Worm (Caenorhabditis elegans): ENCODE results near the gene C11H1.5.

Gene C11H1.5

DNA sequence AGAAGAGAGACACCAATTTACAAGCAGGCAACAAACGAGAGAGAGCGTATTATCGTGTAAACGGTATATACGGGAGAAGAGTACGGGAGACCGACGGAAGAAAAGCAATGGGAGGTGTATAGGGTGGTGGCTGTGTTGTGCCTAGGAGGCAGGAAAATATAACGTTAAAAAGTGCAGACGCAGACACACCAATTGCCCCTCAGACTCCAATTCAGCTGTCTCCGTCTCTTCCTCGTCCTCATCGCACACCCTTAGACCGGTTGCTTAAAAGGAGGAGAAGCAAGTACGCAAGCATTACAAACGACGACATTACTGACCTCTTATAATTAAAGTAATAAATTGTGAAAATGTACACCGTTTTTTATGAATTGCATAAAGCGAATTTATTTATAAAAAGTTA, 9.4 kb upstream of the C11H1.5 start (continued):
- peak; percentile 8 to 22 for TF ChIP-seq daf-16 (GFP tag; optimal IDR thresholded peaks at IDR 0.05)
- TF ChIP-seq daf-16 (tag; optimal IDR thresholded peaks at IDR 0.05): peak; percentile 67
- no peak for TF ChIP-seq lim-7 (GFP tag; IDR thresholded peaks at IDR 0.05)
- TF ChIP-seq lin-29 (GFP tag; IDR thresholded peaks at IDR 0.05): no peak
- TF ChIP-seq ceh-28 (tag; optimal IDR thresholded peaks at IDR 0.05): no peak
- TF ChIP-seq nhr-237 (tag; optimal IDR thresholded peaks at IDR 0.05): no peak
- peak; percentile 89 to 95 for TF ChIP-seq lsy-2 (tag; optimal IDR thresholded peaks at IDR 0.05)
- 0 out of 2 replicates have a peak, but pooled peaks have one; percentile 7 for TF ChIP-seq pha-4 (GFP tag; IDR thresholded peaks at IDR 0.05)
- peak; percentile 25 for TF ChIP-seq pha-4 (tag; optimal IDR thresholded peaks at IDR 0.05)
- no peak for TF ChIP-seq D1046.2 (GFP tag; IDR thresholded peaks at IDR 0.05)
- no peak for TF ChIP-seq mdt-29 (GFP tag; IDR thresholded peaks at IDR 0.05)
- no peak for TF ChIP-seq spr-3 (GFP tag; optimal IDR thresholded peaks at IDR 0.05)
- TF ChIP-seq Y75B8A.6 (GFP tag; IDR thresholded peaks at IDR 0.05): no peak
- peak; percentile 26 for TF ChIP-seq nhr-77 (tag; optimal IDR thresholded peaks at IDR 0.05)
- peak in 1 of 2 experiments; percentile 73 for TF ChIP-seq mdl-1 (tag; optimal IDR thresholded peaks at IDR 0.05)
- TF ChIP-seq dmd-8 (GFP tag; IDR thresholded peaks at IDR 0.05): no peak
- TF ChIP-seq egl-27 (tag; optimal IDR thresholded peaks at IDR 0.05): no peak
- TF ChIP-seq arid-1 (GFP tag; conservative IDR thresholded peaks at IDR 0.05): no peak
- TF ChIP-seq aha-1 (tag): peak; percentile 90
- no peak for TF ChIP-seq fos-1 (tag; optimal IDR thresholded peaks at IDR 0.05)

ce11 chrX:14311583-14311982, 8.6 kb upstream of the C11H1.5 start, which contains the start of gene mgrn-1:
Gene mgrn-1 (minus strand): TSS chrX:14311683.
- no peak for TF ChIP-seq T26A8.4 (GFP tag; IDR thresholded peaks at IDR 0.05)
- no peak for TF ChIP-seq saeg-2 (GFP tag; IDR thresholded peaks at IDR 0.05)
- TF ChIP-seq madf-9 (GFP tag; conservative IDR thresholded peaks at IDR 0.05): no peak
- TF ChIP-seq dpl-1 (GFP tag; optimal IDR thresholded peaks at IDR 0.05): no peak
- no peak for TF ChIP-seq ZK546.5 (tag; optimal IDR thresholded peaks at IDR 0.05)
- TF ChIP-seq nhr-102 (tag; optimal IDR thresholded peaks at IDR 0.05): no peak
- no peak for TF ChIP-seq jun-1 (tag; optimal IDR thresholded peaks at IDR 0.05)
- TF ChIP-seq lsy-2 (tag; optimal IDR thresholded peaks at IDR 0.05): no peak
- no peak for TF ChIP-seq unc-39 (tag; optimal IDR thresholded peaks at IDR 0.05)
- TF ChIP-seq madf-5 (GFP tag; IDR thresholded peaks at IDR 0.05): no peak
- no peak for TF ChIP-seq Y48G9A.11 (GFP tag; IDR thresholded peaks at IDR 0.05)
- no peak for TF ChIP-seq ceh-82 (tag; optimal IDR thresholded peaks at IDR 0.05)
- TF ChIP-seq sdz-12 (GFP tag; optimal IDR thresholded peaks at IDR 0.05): no peak
- no peak for TF ChIP-seq pha-4 (GFP tag; IDR thresholded peaks at IDR 0.05)
- no peak for TF ChIP-seq pha-4 (tag; optimal IDR thresholded peaks at IDR 0.05)
- TF ChIP-seq lin-15B (tag; optimal IDR thresholded peaks at IDR 0.05): no peak
- no peak for TF ChIP-seq ceh-32 (tag; optimal IDR thresholded peaks at IDR 0.05; ENCODE audit: poor library complexity)
- TF ChIP-seq mes-2 (tag; optimal IDR thresholded peaks at IDR 0.05; ENCODE audit: poor library complexity, severe bottlenecking): no peak

- TF ChIP-seq ceh-44 (GFP tag; IDR thresholded peaks at IDR 0.05) (no peak), unc-130 (GFP tag; optimal IDR thresholded peaks at IDR 0.05) (no peak), Y48G9A.11 (GFP tag; IDR thresholded peaks at IDR 0.05) (no peak), nhr-76 (tag; optimal IDR thresholded peaks at IDR 0.05) (no peak), mdt-29 (GFP tag; IDR thresholded peaks at IDR 0.05) (no peak), lin-15B (tag; optimal IDR thresholded peaks at IDR 0.05) (no peak), unc-62 (GFP tag; optimal IDR thresholded peaks at IDR 0.05 in 1 of 2) (peak in 1 of 2 experiments; percentile 92), unc-62 (tag; optimal IDR thresholded peaks at IDR 0.05) (no peak), hlh-11 (tag; optimal IDR thresholded peaks at IDR 0.05) (no peak)
Measured at ce11 chrX:14309656-14310055, 6.7 kb upstream of the C11H1.5 start.
